Worm (Caenorhabditis elegans) whole organism, L3 larva: Measurements from ENCODE around the gene C01G12.3.

Source experiments
- aly-2 ChIP-seq: fragments of 150-350 bp; optimal IDR thresholded peaks from 2 replicates; lab custom pipeline; 2014; ENCODE audit warnings: missing biosample characterization, missing genetic modification characterization
- daf-12 ChIP-seq: fragments of 150-350 bp; optimal IDR thresholded peaks from 2 replicates; lab custom pipeline; 2014; ENCODE audit warnings: missing biosample characterization, missing genetic modification reagents, missing genetic modification characterization
- elt-3 ChIP-seq, 3 experiments: fragments of 150-350 bp in 1 of 3; sonication (generic microtip) in 2 of 3; optimal IDR thresholded peaks; 2 replicates in 2 of 3; 4 replicates in 1 of 3; lab custom pipeline; 2014 to 2017; ENCODE audit warnings: missing biosample characterization in 3 of 3, missing genetic modification characterization in 3 of 3
- fkh-10 ChIP-seq: sonication (generic microtip); optimal IDR thresholded peaks from 2 replicates; lab custom pipeline; 2017; ENCODE audit warnings: missing biosample characterization, missing genetic modification reagents, missing genetic modification characterization
- fos-1 ChIP-seq: fragments of 150-350 bp; optimal IDR thresholded peaks from 2 replicates; lab custom pipeline; 2014; ENCODE audit warnings: missing biosample characterization, missing genetic modification characterization
- lin-39 ChIP-seq: fragments of 150-350 bp; optimal IDR thresholded peaks from 2 replicates; lab custom pipeline; 2018; ENCODE audit warnings: missing biosample characterization, missing genetic modification reagents, missing genetic modification characterization
- pha-4 ChIP-seq: fragments of 150-350 bp; optimal IDR thresholded peaks from 2 replicates; lab custom pipeline; 2014; ENCODE audit warnings: missing biosample characterization, missing genetic modification reagents, missing genetic modification characterization
- skn-1 ChIP-seq: fragments of 150-350 bp; optimal IDR thresholded peaks from 2 replicates; lab custom pipeline; 2014; ENCODE audit warnings: missing biosample characterization, missing genetic modification characterization
- unc-62 ChIP-seq: fragments of 150-350 bp; sonication (generic microtip); optimal IDR thresholded peaks from 4 replicates; lab custom pipeline; 2014; ENCODE audit warnings: missing biosample characterization, missing genetic modification reagents, missing genetic modification characterization
- ztf-11 ChIP-seq: fragments of 150-350 bp; optimal IDR thresholded peaks from 2 replicates; lab custom pipeline; 2014; ENCODE audit warnings: missing biosample characterization, missing genetic modification characterization

DNA sequence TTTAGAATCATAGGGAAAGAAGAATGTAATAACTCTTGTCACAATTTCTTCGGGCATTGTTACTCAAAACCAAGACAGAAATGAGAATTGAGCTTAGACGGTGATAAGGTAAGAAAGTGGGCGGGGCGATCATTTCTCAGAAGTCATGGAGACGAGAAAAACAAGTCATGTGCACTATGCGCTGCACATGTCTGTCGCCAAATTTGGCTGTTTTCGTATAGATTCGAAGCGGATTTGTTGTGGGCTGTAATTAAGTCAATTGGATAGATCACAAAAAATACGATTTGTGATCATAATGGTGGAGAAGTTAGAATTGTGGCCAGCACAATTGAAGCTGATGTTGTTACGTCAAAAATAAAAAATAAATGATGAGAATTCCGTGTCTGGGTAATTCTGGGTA is 9.6 kb upstream of the C01G12.3 start, which contains the start of gene C01G12.7:
- no peak for TF ChIP-seq fkh-10 (GFP tag; lab: Kevin White, UChicago)
- TF ChIP-seq ztf-11 (tag; lab: Kevin White, UChicago) = no peak
- TF ChIP-seq elt-3 (tag; optimal IDR thresholded peaks at IDR 0.05; lab: Kevin White, UChicago) = no peak
- no peak for TF ChIP-seq unc-62 (GFP tag; lab: Kevin White, UChicago)
- no peak for TF ChIP-seq skn-1
- TF ChIP-seq fos-1 (tag; lab: Kevin White, UChicago) = no peak
- no peak for TF ChIP-seq lin-39 (tag; lab: Kevin White, UChicago)
- TF ChIP-seq aly-2 = no peak
- TF ChIP-seq daf-12 (tag; lab: Kevin White, UChicago) = no peak
- no peak for TF ChIP-seq pha-4 (tag; lab: Kevin White, UChicago)
